Worm (Caenorhabditis elegans): Measurements from ENCODE around the gene H20E11.1.

- TF ChIP-seq flt-1 (GFP tag; IDR thresholded peaks at IDR 0.05), result no peak
- TF ChIP-seq klf-2 (GFP tag; conservative IDR thresholded peaks at IDR 0.05), result no peak
- TF ChIP-seq ztf-23 (GFP tag; IDR thresholded peaks at IDR 0.05), result no peak
- TF ChIP-seq T22C8.4 (GFP tag; IDR thresholded peaks at IDR 0.05), result no peak
- TF ChIP-seq ref-1 (GFP tag; conservative IDR thresholded peaks at IDR 0.05), result no peak
- no peak for TF ChIP-seq tab-1 (GFP tag; IDR thresholded peaks at IDR 0.05)
- TF ChIP-seq ztf-29 (GFP tag; IDR thresholded peaks at IDR 0.05), result no peak
These were observed 37.8 kb downstream of the H20E11.1 start, which contains the start of gene srx-20 for ce11 chrIV:6867791-6868190.

Data from whole organism, midembryonic.